Fruit fly (Drosophila melanogaster) whole organism, embryonic: Measurements from ENCODE around the gene mRpL27.
A peak's percentile ranks its signal among the peaks of the same experiment; 100 is the strongest.

Source experiments
- BEAF-32 ChIP-seq: fragments of 200-800 bp; sonication (Bioruptor generic); optimal IDR thresholded peaks from 3 replicates; lab custom pipeline; 2017; ENCODE audit warnings: missing biosample characterization, missing genetic modification characterization, mild to moderate bottlenecking, moderate library complexity, missing genetic modification reagents
- Bgb ChIP-seq: fragments of 200-800 bp; sonication (Bioruptor generic); IDR thresholded peaks from 2 replicates; pipeline ENCODE4 v1.3.6; 2022; ENCODE audit warnings: missing biosample characterization, missing genetic modification characterization; ENCODE audit not compliant: partially characterized antibody
- CG11560 ChIP-seq: fragments of 200-800 bp; sonication (Bioruptor generic); IDR thresholded peaks from 3 replicates; pipeline ENCODE4 v1.3.6; 2022; ENCODE audit warnings: missing biosample characterization, missing genetic modification characterization
- CG12659 ChIP-seq: fragments of 200-800 bp; sonication (Bioruptor generic); optimal IDR thresholded peaks from 3 replicates; lab custom pipeline; 2017; ENCODE audit warnings: mild to moderate bottlenecking, missing biosample characterization, missing genetic modification reagents, missing genetic modification characterization
- CG13287 ChIP-seq: fragments of 200-800 bp; sonication (Bioruptor generic); IDR thresholded peaks from 2 replicates; pipeline ENCODE4 v1.3.6; 2022; ENCODE audit warnings: missing biosample characterization, missing genetic modification characterization; ENCODE audit not compliant: partially characterized antibody
- CG14014 ChIP-seq: fragments of 200-800 bp; sonication (Bioruptor generic); IDR thresholded peaks from 2 replicates; pipeline ENCODE4 v1.3.6; 2022; ENCODE audit warnings: missing biosample characterization, missing genetic modification characterization
- CG1603 ChIP-seq: fragments of 200-800 bp; sonication (Bioruptor generic); optimal IDR thresholded peaks from 2 replicates; lab custom pipeline; 2019; ENCODE audit warnings: missing biosample characterization, mild to moderate bottlenecking, missing genetic modification characterization, moderate library complexity
- CG16813 ChIP-seq: fragments of 200-800 bp; sonication (Bioruptor generic); IDR thresholded peaks from 3 replicates; pipeline ENCODE4 v1.3.6; 2022; ENCODE audit warnings: missing biosample characterization, missing genetic modification characterization; ENCODE audit not compliant: partially characterized antibody
- CG2116 ChIP-seq: fragments of 200-800 bp; sonication (Bioruptor generic); optimal IDR thresholded peaks from 3 replicates; lab custom pipeline; 2018; ENCODE audit warnings: missing biosample characterization, mild to moderate bottlenecking, missing genetic modification characterization
- CG2875 ChIP-seq: fragments of 200-800 bp; sonication (Bioruptor generic); optimal IDR thresholded peaks from 2 replicates; lab custom pipeline; 2017; ENCODE audit warnings: missing biosample characterization, mild to moderate bottlenecking, missing genetic modification characterization, missing genetic modification reagents
- CG3281 ChIP-seq: fragments of 200-800 bp; sonication (Bioruptor generic); optimal IDR thresholded peaks from 3 replicates; lab custom pipeline; 2017; ENCODE audit warnings: missing biosample characterization, mild to moderate bottlenecking, missing genetic modification characterization
- CG6791 ChIP-seq: fragments of 200-800 bp; sonication (Bioruptor generic); IDR thresholded peaks from 3 replicates; pipeline ENCODE4 v1.3.6; 2022; ENCODE audit warnings: missing biosample characterization, missing genetic modification characterization; ENCODE audit not compliant: partially characterized antibody
- CG6813 ChIP-seq: fragments of 200-800 bp; sonication (Bioruptor generic); optimal IDR thresholded peaks from 2 replicates; lab custom pipeline; 2017; ENCODE audit warnings: missing biosample characterization, missing genetic modification characterization, mild to moderate bottlenecking, moderate library complexity, missing genetic modification reagents
- CG7556 ChIP-seq: fragments of 200-800 bp; sonication (Bioruptor generic); optimal IDR thresholded peaks from 2 replicates; lab custom pipeline; 2017; ENCODE audit warnings: missing biosample characterization, mild to moderate bottlenecking, missing genetic modification characterization
- CG9437 ChIP-seq: fragments of 200-800 bp; sonication (Bioruptor generic); optimal IDR thresholded peaks from 2 replicates; lab custom pipeline; 2018; ENCODE audit warnings: missing biosample characterization, mild to moderate bottlenecking, missing genetic modification characterization
- Camta ChIP-seq: fragments of 200-800 bp; sonication (Bioruptor generic); optimal IDR thresholded peaks from 2 replicates; lab custom pipeline; 2016; ENCODE audit warnings: missing biosample characterization, missing genetic modification characterization
- Doc3 ChIP-seq: fragments of 200-800 bp; sonication (Bioruptor generic); IDR thresholded peaks from 3 replicates; pipeline ENCODE4 v1.3.6; 2022; ENCODE audit warnings: missing biosample characterization, missing genetic modification characterization; ENCODE audit not compliant: partially characterized antibody
- Dref ChIP-seq: fragments of 200-800 bp; sonication (Bioruptor generic); IDR thresholded peaks from 2 replicates; pipeline ENCODE4 v1.3.6; 2022; ENCODE audit warnings: missing biosample characterization, missing genetic modification characterization
- E2f2 ChIP-seq: fragments of 200-800 bp; sonication (Bioruptor generic); IDR thresholded peaks from 2 replicates; pipeline ENCODE4 v1.3.6; 2022; ENCODE audit warnings: missing biosample characterization, missing genetic modification characterization
- Gsc ChIP-seq: fragments of 200-800 bp; sonication (Bioruptor generic); IDR thresholded peaks from 2 replicates; pipeline ENCODE4 v1.3.6; 2022; ENCODE audit warnings: missing biosample characterization, missing genetic modification characterization
- NC2β ChIP-seq: fragments of 200-800 bp; sonication (Bioruptor generic); optimal IDR thresholded peaks from 2 replicates; lab custom pipeline; 2016; ENCODE audit warnings: missing biosample characterization, missing genetic modification characterization
- Neu2 ChIP-seq: fragments of 200-800 bp; sonication (Bioruptor generic); optimal IDR thresholded peaks from 3 replicates; lab custom pipeline; 2016; ENCODE audit warnings: missing biosample characterization, missing genetic modification characterization, borderline replicate concordance
- Scr ChIP-seq: fragments of 200-800 bp; sonication (Bioruptor generic); IDR thresholded peaks from 2 replicates; pipeline ENCODE4 v1.3.6; 2022; ENCODE audit warnings: missing biosample characterization, missing genetic modification characterization; ENCODE audit not compliant: partially characterized antibody
- TFAM ChIP-seq: fragments of 200-800 bp; sonication (Bioruptor generic); optimal IDR thresholded peaks from 2 replicates; lab custom pipeline; 2017; ENCODE audit warnings: missing biosample characterization, missing genetic modification characterization, inconsistent platforms
- Usf ChIP-seq: fragments of 200-800 bp; sonication (Bioruptor generic); optimal IDR thresholded peaks from 2 replicates; lab custom pipeline; 2017; ENCODE audit warnings: missing genotype, missing biosample characterization, missing genetic modification characterization
- bbx ChIP-seq: fragments of 200-800 bp; sonication (Bioruptor generic); IDR thresholded peaks from 2 replicates; pipeline ENCODE4 v1.3.6; 2022; ENCODE audit warnings: missing biosample characterization, missing genetic modification characterization; ENCODE audit not compliant: partially characterized antibody
- bigmax ChIP-seq: fragments of 200-800 bp; sonication (Bioruptor generic); optimal IDR thresholded peaks from 2 replicates; lab custom pipeline; 2018; ENCODE audit warnings: missing biosample characterization, mild to moderate bottlenecking, missing genetic modification characterization
- dm ChIP-seq: fragments of 200-800 bp; sonication (Bioruptor generic); optimal IDR thresholded peaks from 3 replicates; lab custom pipeline; 2016; ENCODE audit warnings: missing biosample characterization, missing genetic modification characterization
- emc ChIP-seq: fragments of 200-800 bp; sonication (Bioruptor generic); optimal IDR thresholded peaks from 2 replicates; lab custom pipeline; 2016; ENCODE audit warnings: missing biosample characterization, missing genetic modification characterization
- hbn ChIP-seq: fragments of 200-800 bp; sonication (Bioruptor generic); IDR thresholded peaks from 2 replicates; pipeline ENCODE4 v1.3.6; 2022; ENCODE audit warnings: missing biosample characterization, missing genetic modification characterization; ENCODE audit not compliant: partially characterized antibody
- nau ChIP-seq: fragments of 200-800 bp; sonication (Bioruptor generic); optimal IDR thresholded peaks from 3 replicates; lab custom pipeline; 2017; ENCODE audit warnings: missing biosample characterization, mild to moderate bottlenecking, missing genetic modification characterization, missing genetic modification reagents
- sens ChIP-seq: fragments of 200-800 bp; sonication (Bioruptor generic); peaks from one replicate; lab custom pipeline; 2016; ENCODE audit warnings: missing biosample characterization, missing genetic modification characterization
- ssp ChIP-seq: fragments of 200-800 bp; sonication (Bioruptor generic); IDR thresholded peaks from 2 replicates; pipeline ENCODE4 v1.3.6; 2022; ENCODE audit warnings: missing biosample characterization, missing genetic modification characterization
- stwl ChIP-seq: fragments of 200-800 bp; sonication (Bioruptor generic); optimal IDR thresholded peaks from 3 replicates; lab custom pipeline; 2018; ENCODE audit warnings: missing biosample characterization, mild to moderate bottlenecking, missing genetic modification characterization, moderate library complexity
- tna ChIP-seq: fragments of 200-800 bp; sonication (Bioruptor generic); IDR thresholded peaks from 2 replicates; pipeline ENCODE4 v1.3.6; 2022; ENCODE audit warnings: missing biosample characterization, missing genetic modification characterization; ENCODE audit not compliant: partially characterized antibody
- trem ChIP-seq: fragments of 200-800 bp; optimal IDR thresholded peaks from 3 replicates; lab custom pipeline; 2019; ENCODE audit warnings: missing biosample characterization, mild to moderate bottlenecking, missing genetic modification characterization, moderate library complexity
- unc-4 ChIP-seq: fragments of 200-800 bp; sonication (Bioruptor generic); IDR thresholded peaks from 2 replicates; pipeline ENCODE4 v1.3.6; 2022; ENCODE audit warnings: missing biosample characterization, missing genetic modification characterization; ENCODE audit not compliant: partially characterized antibody
- vnd ChIP-seq: fragments of 200-800 bp; sonication (Bioruptor generic); IDR thresholded peaks from 3 replicates; pipeline ENCODE4 v1.3.6; 2022; ENCODE audit warnings: missing biosample characterization, missing genetic modification characterization; ENCODE audit not compliant: partially characterized antibody

Gene mRpL27

dm6 chr2L:4442010-4442587, 17.3 kb downstream of the mRpL27 start, which contains the start of the genes Sfp24F and CG15432 (continued):
- no peak for TF ChIP-seq ssp (GFP tag; lab: Robert Waterston, UW)
- no peak for TF ChIP-seq TFAM (GFP tag; lab: Kevin White, UChicago)
- TF ChIP-seq CG2116 (GFP tag; lab: Kevin White, UChicago), result peak; percentile 72
- peak; percentile 46 for TF ChIP-seq hbn (GFP tag; lab: Robert Waterston, UW)
- TF ChIP-seq CG9437 (GFP tag; lab: Kevin White, UChicago), result peak; percentile 94
- 0 out of 3 replicates have a peak, but pooled peaks have one; percentile 29 for TF ChIP-seq vnd (GFP tag; lab: Robert Waterston, UW)
- TF ChIP-seq Neu2 (GFP tag; lab: Kevin White, UChicago), result no peak
- TF ChIP-seq CG6813, result no peak
- TF ChIP-seq CG11560, result peak; percentile 98
- peak; percentile 77 for TF ChIP-seq CG13287
- no peak for TF ChIP-seq Camta
- TF ChIP-seq Dref (GFP tag; lab: Robert Waterston, UW), result peak; percentile 83
- TF ChIP-seq Usf, result no peak
- peak; percentile 39; the same call in 1 of the 2 replicates for TF ChIP-seq tna (GFP tag; lab: Robert Waterston, UW)
- no peak for TF ChIP-seq Gsc (GFP tag; lab: Robert Waterston, UW)
- TF ChIP-seq bbx (GFP tag; lab: Robert Waterston, UW), result peak; percentile 41; the same call in 1 of the 2 replicates
- TF ChIP-seq CG2875, result no peak
- TF ChIP-seq Doc3, result 0 out of 3 replicates have a peak, but pooled peaks have one; percentile 34
- TF ChIP-seq dm (GFP tag; lab: Kevin White, UChicago), result no peak
- peak; percentile 76 for TF ChIP-seq E2f2 (GFP tag; lab: Robert Waterston, UW)
- peak; percentile 43; the same call in 1 of the 3 replicates for TF ChIP-seq CG16813 (GFP tag; lab: Robert Waterston, UW)
- TF ChIP-seq CG12659 (GFP tag; lab: Kevin White, UChicago), result peak; percentile 8
- TF ChIP-seq BEAF-32, result peak; percentile 62
- peak; percentile 43 for TF ChIP-seq trem
- TF ChIP-seq sens, result no peak
- peak; percentile 83 for TF ChIP-seq stwl (tag; lab: Kevin White, UChicago)
- peak; percentile 55 for TF ChIP-seq unc-4
- TF ChIP-seq CG3281 (GFP tag; lab: Kevin White, UChicago), result no peak
- TF ChIP-seq CG1603 (tag; lab: Kevin White, UChicago), result peak; percentile 99
- TF ChIP-seq Scr, result peak; percentile 65
- no peak for TF ChIP-seq nau (GFP tag; lab: Kevin White, UChicago)
- peak; percentile 61; the same call in 1 of the 3 replicates for TF ChIP-seq CG6791
- TF ChIP-seq CG7556, result no peak
- no peak for TF ChIP-seq emc (GFP tag; lab: Kevin White, UChicago)
- peak; percentile 59 for TF ChIP-seq Bgb
- TF ChIP-seq bigmax, result no peak
- TF ChIP-seq NC2β (GFP tag; lab: Kevin White, UChicago), result no peak
- no peak for TF ChIP-seq CG14014
